Fruit fly (Drosophila melanogaster) whole organism, embryonic: Measurements from ENCODE around the gene CG18675.

Source experiments
- Abd-B ChIP-seq: fragments of 200-800 bp; sonication (Bioruptor generic); optimal IDR thresholded peaks from 2 replicates; lab custom pipeline; 2018; ENCODE audit warnings: missing biosample characterization, mild to moderate bottlenecking, missing genetic modification characterization, moderate library complexity
- Adf1 ChIP-seq: fragments of 200-800 bp; sonication (Bioruptor generic); IDR thresholded peaks from 2 replicates; pipeline ENCODE4 v1.3.6; 2022; ENCODE audit warnings: missing biosample characterization, missing genetic modification characterization
- Atf6 ChIP-seq: fragments of 200-800 bp; sonication (Bioruptor generic); IDR thresholded peaks from 2 replicates; pipeline ENCODE4 v1.3.6; 2022; ENCODE audit warnings: missing biosample characterization, missing genetic modification characterization
- BEAF-32 ChIP-seq: fragments of 200-800 bp; sonication (Bioruptor generic); optimal IDR thresholded peaks from 3 replicates; lab custom pipeline; 2017; ENCODE audit warnings: missing biosample characterization, missing genetic modification characterization, mild to moderate bottlenecking, moderate library complexity, missing genetic modification reagents
- CG10274 ChIP-seq: fragments of 200-800 bp; sonication (Bioruptor generic); optimal IDR thresholded peaks from 3 replicates; lab custom pipeline; 2017; ENCODE audit warnings: missing biosample characterization, mild to moderate bottlenecking, missing genetic modification characterization
- CG10543 ChIP-seq: fragments of 200-800 bp; sonication (Bioruptor generic); optimal IDR thresholded peaks from 3 replicates; lab custom pipeline; 2017; ENCODE audit warnings: missing biosample characterization, mild to moderate bottlenecking, missing genetic modification characterization, moderate library complexity
- CG10565 ChIP-seq: fragments of 200-800 bp; sonication (Bioruptor generic); optimal IDR thresholded peaks from 3 replicates; lab custom pipeline; 2016; ENCODE audit warnings: missing biosample characterization, mild to moderate bottlenecking, missing genetic modification characterization
- CG17328 ChIP-seq: fragments of 200-800 bp; sonication (Bioruptor generic); IDR thresholded peaks from 2 replicates; pipeline ENCODE4 v1.3.6; 2022; ENCODE audit warnings: missing biosample characterization, missing genetic modification characterization
- CG30403 ChIP-seq: fragments of 200-800 bp; sonication (Bioruptor generic); optimal IDR thresholded peaks from 3 replicates; lab custom pipeline; 2016; ENCODE audit warnings: missing biosample characterization, missing genetic modification characterization
- CG31388 ChIP-seq: fragments of 200-800 bp; sonication (Bioruptor generic); optimal IDR thresholded peaks from 2 replicates; lab custom pipeline; 2016; ENCODE audit warnings: missing biosample characterization, missing genetic modification characterization
- CG32767 ChIP-seq: fragments of 200-800 bp; sonication (Bioruptor generic); IDR thresholded peaks from 2 replicates; pipeline ENCODE4 v1.3.6; 2022; ENCODE audit warnings: missing biosample characterization, missing genetic modification characterization
- CG33213 ChIP-seq: fragments of 200-800 bp; sonication (Bioruptor generic); optimal IDR thresholded peaks from 3 replicates; lab custom pipeline; 2016; ENCODE audit warnings: missing biosample characterization, missing genetic modification characterization
- CG3407 ChIP-seq: fragments of 200-800 bp; sonication (Bioruptor generic); optimal IDR thresholded peaks from 2 replicates; lab custom pipeline; 2018; ENCODE audit warnings: missing biosample characterization, mild to moderate bottlenecking, missing genetic modification characterization
- CG4424 ChIP-seq: fragments of 200-800 bp; sonication (Bioruptor generic); optimal IDR thresholded peaks from 3 replicates; lab custom pipeline; 2016; ENCODE audit warnings: missing biosample characterization, missing genetic modification characterization
- CG4617 ChIP-seq: fragments of 200-800 bp; sonication (Bioruptor generic); optimal IDR thresholded peaks from 3 replicates; lab custom pipeline; 2016; ENCODE audit warnings: missing biosample characterization, missing genetic modification characterization, borderline replicate concordance
- CG7786 ChIP-seq: fragments of 200-800 bp; sonication (Bioruptor generic); optimal IDR thresholded peaks from 2 replicates; lab custom pipeline; 2016; ENCODE audit warnings: missing biosample characterization, missing genetic modification characterization
- CG8281 ChIP-seq: fragments of 200-800 bp; sonication (Bioruptor generic); optimal IDR thresholded peaks from 2 replicates; lab custom pipeline; 2018; ENCODE audit warnings: missing biosample characterization, mild to moderate bottlenecking, missing genetic modification characterization, moderate library complexity
- CG8290 ChIP-seq, 3 experiments: fragments of 200-800 bp; sonication (Bioruptor generic); optimal IDR thresholded peaks; 2 replicates each; lab custom pipeline; 2016 to 2019; ENCODE audit warnings: missing biosample characterization in 3 of 3, missing genetic modification characterization in 3 of 3, mild to moderate bottlenecking in 2 of 3, moderate library complexity in 1 of 3
- CG9932 ChIP-seq: fragments of 200-800 bp; sonication (Bioruptor generic); IDR thresholded peaks from 2 replicates; pipeline ENCODE4 v1.3.6; 2022; ENCODE audit warnings: missing biosample characterization, missing genetic modification characterization
- CHES-1-like ChIP-seq: fragments of 200-800 bp; sonication (Bioruptor generic); optimal IDR thresholded peaks from 2 replicates; lab custom pipeline; 2016; ENCODE audit warnings: missing biosample characterization, missing genetic modification characterization
- Dfd ChIP-seq, 2 experiments: fragments of >200 bp; optimal IDR thresholded peaks; 2 replicates each; lab custom pipeline; 2017; ENCODE audit warnings: missing biosample characterization in 2 of 2, missing genetic modification characterization in 2 of 2
- Lhr ChIP-seq: fragments of 200-800 bp; sonication (Bioruptor generic); optimal IDR thresholded peaks from 3 replicates; lab custom pipeline; 2017; ENCODE audit warnings: mild to moderate bottlenecking, missing biosample characterization, missing genetic modification reagents, missing genetic modification characterization
- Max ChIP-seq: fragments of 200-800 bp; sonication (Bioruptor generic); optimal IDR thresholded peaks from 2 replicates; lab custom pipeline; 2016; ENCODE audit warnings: missing biosample characterization, mild to moderate bottlenecking, missing genetic modification characterization
- NC2β ChIP-seq: fragments of 200-800 bp; sonication (Bioruptor generic); optimal IDR thresholded peaks from 2 replicates; lab custom pipeline; 2016; ENCODE audit warnings: missing biosample characterization, missing genetic modification characterization
- Neu2 ChIP-seq: fragments of 200-800 bp; sonication (Bioruptor generic); optimal IDR thresholded peaks from 3 replicates; lab custom pipeline; 2016; ENCODE audit warnings: missing biosample characterization, missing genetic modification characterization, borderline replicate concordance
- PHDP ChIP-seq: fragments of 200-800 bp; sonication (Bioruptor generic); optimal IDR thresholded peaks from 3 replicates; lab custom pipeline; 2018; ENCODE audit warnings: missing biosample characterization, mild to moderate bottlenecking, missing genetic modification characterization, moderate library complexity
- Six4 ChIP-seq: fragments of 200-800 bp; sonication (Bioruptor generic); optimal IDR thresholded peaks from 2 replicates; lab custom pipeline; 2016; ENCODE audit warnings: missing biosample characterization, missing genetic modification characterization
- Tbp ChIP-seq: fragments of >200 bp; optimal IDR thresholded peaks from 2 replicates; lab custom pipeline; 2018; ENCODE audit warnings: missing biosample characterization, missing genetic modification characterization
- Xbp1 ChIP-seq: fragments of 200-800 bp; sonication (Bioruptor generic); optimal IDR thresholded peaks from 3 replicates; lab custom pipeline; 2016; ENCODE audit warnings: missing biosample characterization, mild to moderate bottlenecking, missing genetic modification characterization
- abd-A ChIP-seq: fragments of 200-800 bp; sonication (Bioruptor generic); optimal IDR thresholded peaks from 3 replicates; lab custom pipeline; 2019; ENCODE audit warnings: missing biosample characterization, mild to moderate bottlenecking, missing genetic modification characterization, moderate library complexity
- chinmo ChIP-seq: fragments of 200-800 bp; sonication (Bioruptor generic); IDR thresholded peaks from 4 replicates; pipeline ENCODE4 v1.3.6; 2022; ENCODE audit warnings: missing biosample characterization, missing genetic modification characterization; ENCODE audit not compliant: partially characterized antibody
- chm ChIP-seq: fragments of 200-800 bp; sonication (Bioruptor generic); IDR thresholded peaks from 2 replicates; pipeline ENCODE4 v1.3.6; 2022; ENCODE audit warnings: missing biosample characterization, missing genetic modification characterization
- ci ChIP-seq: fragments of 200-800 bp; sonication (Bioruptor generic); IDR thresholded peaks from 3 replicates; pipeline ENCODE4 v1.3.6; 2022; ENCODE audit warnings: missing biosample characterization, missing genetic modification characterization
- da ChIP-seq: fragments of 200-800 bp; sonication (Bioruptor generic); optimal IDR thresholded peaks from 2 replicates; lab custom pipeline; 2016; ENCODE audit warnings: missing biosample characterization, missing genetic modification characterization
- gem ChIP-seq: fragments of 200-800 bp; sonication (Bioruptor generic); optimal IDR thresholded peaks from 2 replicates; lab custom pipeline; 2019; ENCODE audit warnings: missing biosample characterization, mild to moderate bottlenecking, missing genetic modification characterization, moderate library complexity
- gsb ChIP-seq: fragments of 200-800 bp; sonication (Bioruptor generic); IDR thresholded peaks from 2 replicates; pipeline ENCODE4 v1.3.6; 2022; ENCODE audit warnings: missing biosample characterization, missing genetic modification characterization
- gt ChIP-seq: fragments of 200-800 bp; sonication (Bioruptor generic); IDR thresholded peaks from 2 replicates; pipeline ENCODE4 v1.3.6; 2022; ENCODE audit warnings: missing biosample characterization, missing genetic modification characterization
- hb ChIP-seq: fragments of 200-800 bp; sonication (Bioruptor generic); IDR thresholded peaks from 3 replicates; pipeline ENCODE4 v1.3.6; 2022; ENCODE audit warnings: missing biosample characterization, missing genetic modification characterization; ENCODE audit not compliant: partially characterized antibody
- hkb ChIP-seq, 2 experiments: fragments of 200-800 bp in 1 of 2; fragments of >200 bp in 1 of 2; sonication (Bioruptor generic) in 1 of 2; IDR thresholded peaks in 1 of 2; optimal IDR thresholded peaks in 1 of 2; 2 replicates each; pipeline versions ENCODE4 v1.3.6 to Lab custom; 2017 to 2022; ENCODE audit warnings: missing biosample characterization in 1 of 2, missing genetic modification characterization in 1 of 2
- kah ChIP-seq: fragments of 200-800 bp; sonication (Bioruptor generic); optimal IDR thresholded peaks from 2 replicates; lab custom pipeline; 2018; ENCODE audit warnings: missing biosample characterization, mild to moderate bottlenecking, missing genetic modification characterization
- lmd ChIP-seq: fragments of 200-800 bp; sonication (Bioruptor generic); IDR thresholded peaks from 2 replicates; pipeline ENCODE4 v1.3.6; 2022; ENCODE audit warnings: missing biosample characterization, missing genetic modification characterization
- row ChIP-seq: fragments of 200-800 bp; sonication (Bioruptor generic); IDR thresholded peaks from 3 replicates; pipeline ENCODE4 v1.3.6; 2022; ENCODE audit warnings: missing biosample characterization, missing genetic modification characterization
- sc ChIP-seq, 3 experiments: fragments of >200 bp in 2 of 3; fragments of 200-800 bp in 1 of 3; sonication (Bioruptor generic) in 1 of 3; optimal IDR thresholded peaks; 2 replicates in 2 of 3; 3 replicates in 1 of 3; lab custom pipeline; 2017; ENCODE audit warnings: mild to moderate bottlenecking in 1 of 3, missing biosample characterization in 1 of 3, missing genetic modification characterization in 1 of 3, missing genetic modification reagents in 1 of 3
- ssp ChIP-seq: fragments of 200-800 bp; sonication (Bioruptor generic); IDR thresholded peaks from 2 replicates; pipeline ENCODE4 v1.3.6; 2022; ENCODE audit warnings: missing biosample characterization, missing genetic modification characterization
- tgo ChIP-seq: fragments of 200-800 bp; sonication (Bioruptor generic); IDR thresholded peaks from 3 replicates; pipeline ENCODE4 v1.3.6; 2022; ENCODE audit warnings: missing biosample characterization, missing genetic modification characterization
- twi ChIP-seq: fragments of 200-800 bp; optimal IDR thresholded peaks from 2 replicates; lab custom pipeline; 2019; ENCODE audit warnings: missing biosample characterization, mild to moderate bottlenecking, missing genetic modification characterization, moderate library complexity
- unpg ChIP-seq: fragments of 200-800 bp; sonication (Bioruptor generic); optimal IDR thresholded peaks from 3 replicates; lab custom pipeline; 2018; ENCODE audit warnings: missing biosample characterization, mild to moderate bottlenecking, missing genetic modification characterization, moderate library complexity
- zfh2 ChIP-seq: fragments of 200-800 bp; sonication (Bioruptor generic); optimal IDR thresholded peaks from 2 replicates; lab custom pipeline; 2016; ENCODE audit warnings: missing biosample characterization, missing genetic modification characterization

The CG18675 gene

dm6 chr3L:4138804-4139521, 34.7 kb upstream of the CG18675 start, which contains the start of the genes Rop and Ras64B (continued):
- TF ChIP-seq CG10543 (GFP tag; lab: Kevin White, UChicago) = peak; percentile 63
- TF ChIP-seq twi (tag; lab: Kevin White, UChicago) = peak; percentile 0
- no peak for TF ChIP-seq gem (tag; lab: Kevin White, UChicago)
- no peak for TF ChIP-seq CG4424 (GFP tag; lab: Kevin White, UChicago)
- peak; percentile 56 for TF ChIP-seq Adf1 (GFP tag; lab: Robert Waterston, UW)
- TF ChIP-seq CG8290 (GFP tag; optimal IDR thresholded peaks at IDR 0.05; lab: Kevin White, UChicago) = peak; percentile 53
- peak in 1 of 2 experiments; percentile 84 for TF ChIP-seq CG8290 (tag; optimal IDR thresholded peaks at IDR 0.05; lab: Kevin White, UChicago)
- no peak for TF ChIP-seq ssp (GFP tag; lab: Robert Waterston, UW)
- peak; percentile 52; the same call in 1 of the 3 replicates for TF ChIP-seq ci (GFP tag; lab: Robert Waterston, UW)
- TF ChIP-seq Dfd (GFP tag; optimal IDR thresholded peaks at IDR 0.05; lab: Kevin White, UChicago) = no peak
- TF ChIP-seq CG3407 (GFP tag; lab: Kevin White, UChicago) = no peak
- no peak for TF ChIP-seq Atf6 (GFP tag; lab: Robert Waterston, UW)
- TF ChIP-seq CG17328 (GFP tag; lab: Robert Waterston, UW) = no peak
- no peak for TF ChIP-seq CG8281 (tag; lab: Kevin White, UChicago)
- no peak for TF ChIP-seq Neu2 (GFP tag; lab: Kevin White, UChicago)
- peak; percentile 1 for TF ChIP-seq zfh2 (GFP tag; lab: Kevin White, UChicago)
- TF ChIP-seq chinmo (GFP tag; lab: Robert Waterston, UW) = 0 out of 4 replicates have a peak, but pooled peaks have one; percentile 63
- TF ChIP-seq lmd (GFP tag; lab: Robert Waterston, UW) = no peak
- peak; percentile 56; the same call in 1 of the 2 replicates for TF ChIP-seq CG32767 (GFP tag; lab: Robert Waterston, UW)
- TF ChIP-seq abd-A (tag; lab: Kevin White, UChicago) = no peak
- TF ChIP-seq chm (GFP tag; lab: Robert Waterston, UW) = no peak
- peak; percentile 98 for TF ChIP-seq BEAF-32 (GFP tag; lab: Kevin White, UChicago)
- TF ChIP-seq CG10565 = no peak
- no peak for TF ChIP-seq sc (optimal IDR thresholded peaks at IDR 0.05; lab: Kevin White, UChicago)
- TF ChIP-seq sc (GFP tag; optimal IDR thresholded peaks at IDR 0.05; lab: Kevin White, UChicago) = no peak
- TF ChIP-seq hkb (optimal IDR thresholded peaks at IDR 0.05; lab: Kevin White, UChicago) = no peak
- TF ChIP-seq hkb (GFP tag; IDR thresholded peaks at IDR 0.05; lab: Robert Waterston, UW) = no peak
- 0 out of 3 replicates have a peak, but pooled peaks have one; percentile 57 for TF ChIP-seq hb (GFP tag; lab: Robert Waterston, UW)
- peak; percentile 17 for TF ChIP-seq Xbp1 (GFP tag; lab: Kevin White, UChicago)
- TF ChIP-seq CHES-1-like (GFP tag; lab: Kevin White, UChicago) = peak; percentile 75
- peak; percentile 73 for TF ChIP-seq Lhr
- TF ChIP-seq CG30403 (GFP tag; lab: Kevin White, UChicago) = peak; percentile 38
- no peak for TF ChIP-seq kah (GFP tag; lab: Kevin White, UChicago)
- TF ChIP-seq NC2β = peak; percentile 39
- TF ChIP-seq CG4617 = peak; percentile 99
- peak; percentile 47 for TF ChIP-seq PHDP (tag; lab: Kevin White, UChicago)
- TF ChIP-seq da (GFP tag; lab: Kevin White, UChicago) = peak; percentile 14
- TF ChIP-seq Six4 = no peak
- no peak for TF ChIP-seq Tbp (GFP tag; lab: Kevin White, UChicago)
- peak; percentile 52 for TF ChIP-seq CG9932 (GFP tag; lab: Robert Waterston, UW)
- TF ChIP-seq gt (GFP tag; lab: Robert Waterston, UW) = no peak
- TF ChIP-seq row (GFP tag; lab: Robert Waterston, UW) = peak; percentile 39; the same call in 1 of the 3 replicates
- TF ChIP-seq tgo (GFP tag; lab: Robert Waterston, UW) = no peak
- peak; percentile 17 for TF ChIP-seq Max (GFP tag; lab: Kevin White, UChicago)
- peak; percentile 78 for TF ChIP-seq CG33213
- TF ChIP-seq unpg (GFP tag; lab: Kevin White, UChicago) = peak; percentile 29
- TF ChIP-seq CG31388 (GFP tag; lab: Kevin White, UChicago) = no peak
- no peak for TF ChIP-seq gsb (GFP tag; lab: Robert Waterston, UW)
- TF ChIP-seq CG10274 (GFP tag; lab: Kevin White, UChicago) = no peak
- TF ChIP-seq CG7786 (GFP tag; lab: Kevin White, UChicago) = peak; percentile 15
- peak; percentile 51 for TF ChIP-seq Abd-B
